Worm (Caenorhabditis elegans) whole organism, mixed stage, embryonic: ENCODE data around the gene Y50D4A.1.

Source experiments
- blmp-1 ChIP-seq: fragments of 150-350 bp; optimal IDR thresholded peaks from 2 replicates; lab custom pipeline; 2014; ENCODE audit warnings: missing biosample characterization, missing genetic modification characterization
- ceh-39 ChIP-seq: fragments of 150-350 bp; optimal IDR thresholded peaks from 2 replicates; lab custom pipeline; 2014; ENCODE audit warnings: missing biosample characterization, missing genetic modification characterization
- cnd-1 ChIP-seq: fragments of 200-800 bp; sonication (Bioruptor generic); optimal IDR thresholded peaks from 2 replicates; lab custom pipeline; 2018; ENCODE audit warnings: mild to moderate bottlenecking, missing genetic modification characterization, missing compliant biosample characterization
- elt-1 ChIP-seq: sonication (generic microtip); optimal IDR thresholded peaks from 2 replicates; lab custom pipeline; 2017; ENCODE audit warnings: missing genetic modification characterization, mild to moderate bottlenecking, missing compliant biosample characterization, antibody characterized with exemption, moderate library complexity, borderline replicate concordance; ENCODE audit not compliant: insufficient read depth
- elt-3 ChIP-seq: fragments of 150-350 bp; optimal IDR thresholded peaks from 2 replicates; lab custom pipeline; 2014; ENCODE audit warnings: missing biosample characterization, missing genetic modification characterization
- flh-1 ChIP-seq: fragments of 200-800 bp; sonication (Bioruptor generic); optimal IDR thresholded peaks from 2 replicates; lab custom pipeline; 2018; ENCODE audit warnings: mild to moderate bottlenecking, missing genetic modification characterization, moderate library complexity, missing compliant biosample characterization
- lin-13 ChIP-seq: fragments of 150-350 bp; optimal IDR thresholded peaks from 2 replicates; lab custom pipeline; 2014; ENCODE audit warnings: missing biosample characterization, missing genetic modification characterization
- nhr-12 ChIP-seq: fragments of 150-350 bp; optimal IDR thresholded peaks from 2 replicates; lab custom pipeline; 2014; ENCODE audit warnings: missing biosample characterization, missing genetic modification characterization
- nhr-2 ChIP-seq: fragments of 150-350 bp; optimal IDR thresholded peaks from 2 replicates; lab custom pipeline; 2014; ENCODE audit warnings: missing biosample characterization, missing genetic modification characterization
- nhr-237 ChIP-seq: fragments of 150-350 bp; optimal IDR thresholded peaks from 2 replicates; lab custom pipeline; 2014; ENCODE audit warnings: missing biosample characterization, missing genetic modification characterization
- nhr-76 ChIP-seq: sonication (generic microtip); optimal IDR thresholded peaks from 2 replicates; lab custom pipeline; 2017; ENCODE audit warnings: missing biosample characterization, missing genetic modification characterization
- unc-62 ChIP-seq: fragments of 150-350 bp; optimal IDR thresholded peaks from 2 replicates; lab custom pipeline; 2014; ENCODE audit warnings: missing biosample characterization, missing genetic modification reagents, missing genetic modification characterization

DNA sequence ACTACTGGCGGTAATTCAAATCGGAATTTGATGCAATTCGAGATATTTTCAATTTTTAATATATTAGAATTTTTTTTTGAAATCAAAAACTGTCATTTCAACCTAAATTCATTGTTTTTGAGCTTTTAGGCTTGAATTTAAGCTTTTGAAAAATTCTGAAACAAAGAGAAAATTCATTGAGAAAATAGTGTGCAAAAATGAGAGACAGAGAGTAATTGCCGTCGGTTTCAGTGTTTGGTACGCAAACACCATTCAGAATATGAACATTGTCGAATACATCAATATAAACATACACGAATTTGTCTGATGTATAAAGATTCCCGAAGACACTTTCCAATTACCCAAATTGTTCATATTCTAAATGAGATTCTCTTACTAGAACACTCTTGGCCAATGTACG lies 6.0 kb upstream of the Y50D4A.1 start:
- TF ChIP-seq unc-62 (no peak), nhr-2 (tag; lab: Kevin White, UChicago) (no peak), lin-13 (no peak), nhr-237 (tag; lab: Kevin White, UChicago) (no peak), nhr-76 (tag; lab: Kevin White, UChicago) (no peak), elt-3 (tag; lab: Kevin White, UChicago) (no peak), cnd-1 (tag; lab: Kevin White, UChicago) (no peak), blmp-1 (tag; lab: Kevin White, UChicago) (no peak), nhr-12 (tag; lab: Kevin White, UChicago) (no peak), ceh-39 (tag; lab: Kevin White, UChicago) (no peak), elt-1 (tag; lab: Kevin White, UChicago) (no peak), flh-1 (GFP tag; lab: Kevin White, UChicago) (no peak)
